Worm (Caenorhabditis elegans): ENCODE data around the gene T23F2.3.

DNA sequence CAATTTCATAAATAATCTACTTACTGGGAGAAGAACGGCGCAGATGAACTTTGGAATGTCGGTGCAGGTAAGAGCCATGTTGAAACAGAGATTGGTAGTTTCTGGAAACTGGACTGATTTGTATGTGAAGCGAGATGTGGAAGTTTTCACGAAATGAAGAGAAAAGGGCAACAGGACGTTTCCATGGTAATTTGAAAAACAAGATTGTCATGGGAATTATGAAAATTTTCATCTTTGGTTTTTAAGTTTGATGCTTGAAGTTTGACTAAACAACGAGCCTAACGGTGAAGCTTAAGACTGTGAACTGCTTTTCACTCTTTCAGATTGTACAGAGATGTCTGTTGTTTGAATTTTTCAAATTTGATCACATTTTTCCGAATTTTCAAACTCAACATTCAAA, at the start of gene T23F2.3:
- TF ChIP-seq K09A11.1 (tag; optimal IDR thresholded peaks at IDR 0.05; ENCODE audit: insufficient read depth) = no peak
- no peak for TF ChIP-seq sox-4 (tag; optimal IDR thresholded peaks at IDR 0.05)
- TF ChIP-seq pha-4 (tag; optimal IDR thresholded peaks at IDR 0.05) = no peak
- TF ChIP-seq unc-42 (tag; optimal IDR thresholded peaks at IDR 0.05) = no peak
- no peak for TF ChIP-seq pqm-1 (tag; optimal IDR thresholded peaks at IDR 0.05)
- no peak for TF ChIP-seq unc-3 (GFP tag; conservative IDR thresholded peaks at IDR 0.05)
- TF ChIP-seq unc-3 (tag; optimal IDR thresholded peaks at IDR 0.05) = no peak
- no peak for TF ChIP-seq nfya-1 (tag; optimal IDR thresholded peaks at IDR 0.05)
